Fruit fly (Drosophila melanogaster): ENCODE data around the gene CG11986.

- TF ChIP-seq Lpt (GFP tag; optimal IDR thresholded peaks at IDR 0.05) (no peak), Smox (GFP tag; optimal IDR thresholded peaks at IDR 0.05) (no peak), CG6163 (GFP tag; IDR thresholded peaks at IDR 0.05) (no peak), CG9139 (GFP tag; optimal IDR thresholded peaks at IDR 0.05) (no peak), Hr38 (GFP tag; optimal IDR thresholded peaks at IDR 0.05) (no peak), CG16779 (tag; optimal IDR thresholded peaks at IDR 0.05) (no peak), Hr4 (GFP tag; optimal IDR thresholded peaks at IDR 0.05) (no peak), CG10669 (GFP tag; optimal IDR thresholded peaks at IDR 0.05) (no peak)
These were observed 4.6 kb upstream of the CG11986 start for dm6 chr3R:9010695-9011094.

All from whole organism, prepupa.